Worm (Caenorhabditis elegans) whole organism, L1 larva: Measurements from ENCODE around the gene C09G5.14.

Experiments
- C04F5.9 ChIP-seq: sonication (generic microtip); optimal IDR thresholded peaks from 2 replicates; lab custom pipeline; 2016; ENCODE audit warnings: missing genetic modification characterization, missing compliant biosample characterization
- blmp-1 ChIP-seq: fragments of 150-350 bp; optimal IDR thresholded peaks from 2 replicates; lab custom pipeline; 2014; ENCODE audit warnings: missing biosample characterization, missing genetic modification characterization
- ceh-8 ChIP-seq: fragments of 200-800 bp; sonication (Bioruptor generic); optimal IDR thresholded peaks from 2 replicates; lab custom pipeline; 2018; ENCODE audit warnings: mild to moderate bottlenecking, missing genetic modification characterization, moderate library complexity, missing compliant biosample characterization
- ceh-90 ChIP-seq: sonication (generic microtip); optimal IDR thresholded peaks from 2 replicates; lab custom pipeline; 2016; ENCODE audit warnings: missing genetic modification characterization, missing compliant biosample characterization
- dpl-1 ChIP-seq, 3 experiments: fragments of 150-350 bp in 2 of 3; sonication (generic microtip) in 1 of 3; optimal IDR thresholded peaks; 2 replicates each; lab custom pipeline; 2014 to 2017; ENCODE audit warnings: missing biosample characterization in 3 of 3, missing genetic modification characterization in 3 of 3, missing genetic modification reagents in 3 of 3
- dsc-1 ChIP-seq: sonication (generic microtip); optimal IDR thresholded peaks from 2 replicates; lab custom pipeline; 2016; ENCODE audit warnings: mild to moderate bottlenecking, missing genetic modification characterization, missing compliant biosample characterization
- efl-1 ChIP-seq, 4 experiments: fragments of 150-350 bp; optimal IDR thresholded peaks in 3 of 4; peaks in 1 of 4; 1 replicate in 1 of 4; 2 replicates in 3 of 4; lab custom pipeline; 2014; ENCODE audit warnings: missing biosample characterization in 2 of 4, missing genetic modification characterization in 2 of 4, missing genetic modification reagents in 2 of 4
- efl-3 ChIP-seq: fragments of 200-800 bp; sonication (Bioruptor generic); optimal IDR thresholded peaks from 2 replicates; lab custom pipeline; 2018; ENCODE audit warnings: mild to moderate bottlenecking, missing genetic modification characterization, missing compliant biosample characterization
- elt-3 ChIP-seq, 6 experiments: fragments of 150-350 bp in 1 of 6; sonication (generic microtip); optimal IDR thresholded peaks; 2 replicates each; lab custom pipeline; 2017 to 2018; ENCODE audit warnings: missing biosample characterization in 6 of 6, missing genetic modification characterization in 6 of 6, inconsistent platforms in 1 of 6
- fkh-4 ChIP-seq: sonication (generic microtip); optimal IDR thresholded peaks from 2 replicates; lab custom pipeline; 2016; ENCODE audit warnings: missing compliant biosample characterization, missing genetic modification characterization, borderline replicate concordance
- fkh-8 ChIP-seq: sonication (generic microtip); optimal IDR thresholded peaks from 2 replicates; lab custom pipeline; 2016; ENCODE audit warnings: mild to moderate bottlenecking, missing genetic modification characterization, missing compliant biosample characterization
- hlh-4 ChIP-seq: sonication (generic microtip); optimal IDR thresholded peaks from 2 replicates; lab custom pipeline; 2016; ENCODE audit warnings: mild to moderate bottlenecking, missing genetic modification characterization, missing compliant biosample characterization
- irx-1 ChIP-seq: sonication (generic microtip); optimal IDR thresholded peaks from 2 replicates; lab custom pipeline; 2016; ENCODE audit warnings: missing genetic modification characterization, missing compliant biosample characterization
- isw-1 ChIP-seq: fragments of 200-800 bp; sonication (Bioruptor generic); IDR thresholded peaks from 2 replicates; pipeline ENCODE4 v1.3.6; 2022; ENCODE audit warnings: missing genetic modification characterization, missing compliant biosample characterization
- lin-13 ChIP-seq: fragments of 150-350 bp; optimal IDR thresholded peaks from 2 replicates; lab custom pipeline; 2014; ENCODE audit warnings: missing biosample characterization, missing genetic modification reagents, missing genetic modification characterization
- lin-14 ChIP-seq: fragments of 200-800 bp; sonication (Bioruptor generic); optimal IDR thresholded peaks from 2 replicates; lab custom pipeline; 2018; ENCODE audit warnings: mild to moderate bottlenecking, missing genetic modification characterization, moderate library complexity, missing compliant biosample characterization
- lin-15B ChIP-seq: fragments of 150-350 bp; sonication (generic microtip); optimal IDR thresholded peaks from 3 replicates; lab custom pipeline; 2014; ENCODE audit warnings: missing biosample characterization, missing genetic modification characterization
- lin-35 ChIP-seq, 2 experiments: fragments of 150-350 bp; optimal IDR thresholded peaks; 2 replicates each; lab custom pipeline; 2014; ENCODE audit warnings: missing biosample characterization in 2 of 2, missing genetic modification characterization in 2 of 2, missing genetic modification reagents in 2 of 2
- lin-39 ChIP-seq: fragments of 150-350 bp; optimal IDR thresholded peaks from 2 replicates; lab custom pipeline; 2014; ENCODE audit warnings: missing biosample characterization, missing genetic modification reagents, missing genetic modification characterization
- lir-3 ChIP-seq: sonication (generic microtip); optimal IDR thresholded peaks from 2 replicates; lab custom pipeline; 2016; ENCODE audit warnings: mild to moderate bottlenecking, missing genetic modification characterization, moderate library complexity, missing compliant biosample characterization; ENCODE audit not compliant: poor library complexity
- lsy-2 ChIP-seq, 2 experiments: fragments of 150-350 bp; optimal IDR thresholded peaks; 2 replicates each; lab custom pipeline; 2014; ENCODE audit warnings: missing biosample characterization in 2 of 2, missing genetic modification characterization in 2 of 2
- mab-9 ChIP-seq: fragments of 200-800 bp; sonication (Bioruptor generic); IDR thresholded peaks from 2 replicates; pipeline ENCODE4 v1.3.6; 2022; ENCODE audit warnings: missing genetic modification reagents, missing genetic modification characterization, missing compliant biosample characterization
- mep-1 ChIP-seq: fragments of 150-350 bp; optimal IDR thresholded peaks from 2 replicates; lab custom pipeline; 2014; ENCODE audit warnings: missing biosample characterization, missing genetic modification characterization
- nhr-12 ChIP-seq: sonication (generic microtip); optimal IDR thresholded peaks from 2 replicates; lab custom pipeline; 2017; ENCODE audit warnings: missing biosample characterization, missing genetic modification characterization
- nhr-19 ChIP-seq: fragments of 200-800 bp; sonication (Bioruptor generic); conservative IDR thresholded peaks from 2 replicates; pipeline ENCODE4 v1.3.6; 2022; ENCODE audit warnings: missing genetic modification characterization, missing compliant biosample characterization
- nhr-47 ChIP-seq: sonication (generic microtip); optimal IDR thresholded peaks from 2 replicates; lab custom pipeline; 2016; ENCODE audit warnings: mild to moderate bottlenecking, missing genetic modification characterization, moderate library complexity, missing compliant biosample characterization
- nhr-71 ChIP-seq: sonication (generic microtip); optimal IDR thresholded peaks from 2 replicates; lab custom pipeline; 2016; ENCODE audit warnings: mild to moderate bottlenecking, missing genetic modification characterization, moderate library complexity, missing compliant biosample characterization
- nhr-77 ChIP-seq: fragments of 150-350 bp; optimal IDR thresholded peaks from 2 replicates; lab custom pipeline; 2014; ENCODE audit warnings: missing biosample characterization, missing genetic modification characterization
- nhr-85 ChIP-seq: sonication (generic microtip); peaks from one replicate; lab custom pipeline; 2016; ENCODE audit warnings: missing genetic modification characterization, inconsistent platforms, missing compliant biosample characterization
- nhr-90 ChIP-seq: sonication (generic microtip); optimal IDR thresholded peaks from 2 replicates; lab custom pipeline; 2016; ENCODE audit warnings: mild to moderate bottlenecking, missing genetic modification characterization, missing compliant biosample characterization; ENCODE audit not compliant: poor library complexity
- pax-3 ChIP-seq: fragments of 200-800 bp; sonication (Bioruptor generic); optimal IDR thresholded peaks from 2 replicates; lab custom pipeline; 2018; ENCODE audit warnings: mild to moderate bottlenecking, missing genetic modification characterization, moderate library complexity, missing compliant biosample characterization
- rnt-1 ChIP-seq: sonication (generic microtip); optimal IDR thresholded peaks from 2 replicates; lab custom pipeline; 2016; ENCODE audit warnings: mild to moderate bottlenecking, missing genetic modification characterization, moderate library complexity, missing compliant biosample characterization
- skn-1 ChIP-seq: fragments of 150-350 bp; optimal IDR thresholded peaks from 2 replicates; lab custom pipeline; 2014; ENCODE audit warnings: missing biosample characterization, missing genetic modification characterization
- snpc-4 ChIP-seq: fragments of 150-350 bp; optimal IDR thresholded peaks from 2 replicates; lab custom pipeline; 2014; ENCODE audit warnings: missing biosample characterization, missing genetic modification characterization
- sox-4 ChIP-seq: sonication (generic microtip); optimal IDR thresholded peaks from 2 replicates; lab custom pipeline; 2016; ENCODE audit warnings: missing genetic modification characterization, missing compliant biosample characterization
- swsn-7 ChIP-seq: sonication (generic microtip); optimal IDR thresholded peaks from 2 replicates; lab custom pipeline; 2016; ENCODE audit warnings: missing genetic modification characterization, missing compliant biosample characterization
- tbx-2 ChIP-seq: sonication (generic microtip); optimal IDR thresholded peaks from 2 replicates; lab custom pipeline; 2016; ENCODE audit warnings: missing genetic modification characterization, missing compliant biosample characterization
- xbp-1 ChIP-seq: sonication (generic microtip); optimal IDR thresholded peaks from 2 replicates; lab custom pipeline; 2016; ENCODE audit warnings: missing genetic modification characterization, missing compliant biosample characterization
- ztf-11 ChIP-seq, 2 experiments: sonication (generic microtip); optimal IDR thresholded peaks; 2 replicates each; lab custom pipeline; 2016 to 2017; ENCODE audit warnings: missing genetic modification characterization in 2 of 2, missing biosample characterization in 1 of 2, missing compliant biosample characterization in 1 of 2
- ztf-4 ChIP-seq: fragments of 150-350 bp; optimal IDR thresholded peaks from 2 replicates; lab custom pipeline; 2014; ENCODE audit warnings: missing biosample characterization, missing genetic modification characterization

The C09G5.14 gene

ce11 chrII:10730702-10731101 lies 7.7 kb upstream of the C09G5.14 start:
- TF ChIP-seq lin-35 (GFP tag; optimal IDR thresholded peaks at IDR 0.05; lab: Kevin White, UChicago) (no peak), hlh-4 (tag; lab: Kevin White, UChicago) (peak; percentile 72), nhr-71 (tag; lab: Kevin White, UChicago) (peak; percentile 63), nhr-47 (tag; lab: Kevin White, UChicago) (peak; percentile 53), ztf-4 (tag; lab: Kevin White, UChicago) (no peak), C04F5.9 (tag; lab: Kevin White, UChicago) (no peak), swsn-7 (tag; lab: Kevin White, UChicago) (peak; percentile 3), ceh-8 (no peak), fkh-8 (tag; lab: Kevin White, UChicago) (peak; percentile 83)

- no peak for TF ChIP-seq dsc-1 (tag; lab: Kevin White, UChicago)
- TF ChIP-seq fkh-8 (tag; lab: Kevin White, UChicago), result peak; percentile 66
Measured at ce11 chrII:10719931-10720330, 3.0 kb downstream of the C09G5.14 start, which contains the start of gene mks-5. Gene mks-5 (plus strand): TSS chrII:10720231.

ce11 chrII:10717124-10717523 lies 5.8 kb downstream of the C09G5.14 start, which contains the start of gene C09G5.13:
Gene C09G5.13 (plus strand): TSS chrII:10717424.
- TF ChIP-seq efl-1 (optimal IDR thresholded peaks at IDR 0.05; lab: Kevin White, UChicago) (no peak), efl-1 (GFP tag; optimal IDR thresholded peaks at IDR 0.05 in 1 of 2; lab: Kevin White, UChicago) (peak in 1 of 2 experiments; percentile 31), blmp-1 (tag; lab: Kevin White, UChicago) (no peak)

ce11 chrII:10714262-10714933 lies 8.6 kb downstream of the C09G5.14 start, which contains the start of the genes dph-2 and C09G5.7:
Gene dph-2 (minus strand): TSS chrII:10714297.
Gene C09G5.7 (plus strand): TSS chrII:10714883.
- TF ChIP-seq lin-35 (GFP tag; optimal IDR thresholded peaks at IDR 0.05; lab: Kevin White, UChicago) (peak; percentile 87 to 93), snpc-4 (tag; lab: Kevin White, UChicago) (no peak), rnt-1 (tag; lab: Kevin White, UChicago) (peak; percentile 82), sox-4 (peak; percentile 30), xbp-1 (tag; lab: Kevin White, UChicago) (peak; percentile 37), nhr-12 (tag; lab: Kevin White, UChicago) (no peak), lin-39 (tag; lab: Kevin White, UChicago) (no peak), nhr-71 (tag; lab: Kevin White, UChicago) (peak; percentile 62), mep-1 (tag; lab: Kevin White, UChicago) (peak; percentile 24), mab-9 (no peak), nhr-77 (tag; lab: Kevin White, UChicago) (no peak), lsy-2 (tag; optimal IDR thresholded peaks at IDR 0.05; lab: Kevin White, UChicago) (peak; percentile 23 to 63), ceh-90 (tag; lab: Kevin White, UChicago) (peak; percentile 70), isw-1 (GFP tag; lab: Robert Waterston, UW) (peak; percentile 4; the same call in 1 of the 2 replicates), efl-1 (optimal IDR thresholded peaks at IDR 0.05; lab: Kevin White, UChicago) (peak; percentile 74 to 90), efl-1 (GFP tag; optimal IDR thresholded peaks at IDR 0.05 in 1 of 2; lab: Kevin White, UChicago) (peak; percentile 89 to 99), lin-15B (tag; lab: Kevin White, UChicago) (peak; percentile 35), nhr-19 (GFP tag; lab: Robert Waterston, UW) (0 out of 2 replicates have a peak, but pooled peaks have one; percentile 5), nhr-85 (tag; lab: Kevin White, UChicago) (peak; percentile 64), blmp-1 (tag; lab: Kevin White, UChicago) (peak; percentile 35), irx-1 (tag; lab: Kevin White, UChicago) (peak; percentile 65), nhr-90 (tag; lab: Kevin White, UChicago) (peak; percentile 35), dsc-1 (tag; lab: Kevin White, UChicago) (peak; percentile 7), ztf-11 (tag; optimal IDR thresholded peaks at IDR 0.05; lab: Kevin White, UChicago) (peak in 1 of 2 experiments; percentile 45), lin-14 (GFP tag; lab: Kevin White, UChicago) (peak; percentile 9), dpl-1 (GFP tag; optimal IDR thresholded peaks at IDR 0.05; lab: Kevin White, UChicago) (peak; percentile 81 to 90 (median 87)), tbx-2 (tag; lab: Kevin White, UChicago) (peak; percentile 51), pax-3 (tag; lab: Kevin White, UChicago) (no peak), skn-1 (tag; lab: Kevin White, UChicago) (peak; percentile 54), elt-3 (tag; optimal IDR thresholded peaks at IDR 0.05; lab: Kevin White, UChicago) (no peak), efl-3 (GFP tag; lab: Kevin White, UChicago) (no peak), fkh-4 (tag; lab: Kevin White, UChicago) (peak; percentile 10), lir-3 (tag; lab: Kevin White, UChicago) (peak; percentile 69), lin-13 (GFP tag; lab: Kevin White, UChicago) (no peak)
